Worm (Caenorhabditis elegans) whole organism, midembryonic: ENCODE measurements around the gene B0454.8.

Experiments
- flt-1 ChIP-seq: fragments of 200-800 bp; sonication (Bioruptor generic); IDR thresholded peaks from 2 replicates; pipeline ENCODE4 v1.3.6; 2022; ENCODE audit warnings: missing genetic modification characterization, missing compliant biosample characterization
- ref-1 ChIP-seq: fragments of 200-800 bp; sonication (Bioruptor generic); conservative IDR thresholded peaks from 2 replicates; pipeline ENCODE4 v1.3.6; 2022; ENCODE audit warnings: missing genetic modification reagents, missing genetic modification characterization, missing compliant biosample characterization
- ztf-29 ChIP-seq: fragments of 200-800 bp; sonication (Bioruptor generic); IDR thresholded peaks from 2 replicates; pipeline ENCODE4 v1.3.6; 2022; ENCODE audit warnings: missing genetic modification reagents, missing genetic modification characterization, missing compliant biosample characterization

DNA sequence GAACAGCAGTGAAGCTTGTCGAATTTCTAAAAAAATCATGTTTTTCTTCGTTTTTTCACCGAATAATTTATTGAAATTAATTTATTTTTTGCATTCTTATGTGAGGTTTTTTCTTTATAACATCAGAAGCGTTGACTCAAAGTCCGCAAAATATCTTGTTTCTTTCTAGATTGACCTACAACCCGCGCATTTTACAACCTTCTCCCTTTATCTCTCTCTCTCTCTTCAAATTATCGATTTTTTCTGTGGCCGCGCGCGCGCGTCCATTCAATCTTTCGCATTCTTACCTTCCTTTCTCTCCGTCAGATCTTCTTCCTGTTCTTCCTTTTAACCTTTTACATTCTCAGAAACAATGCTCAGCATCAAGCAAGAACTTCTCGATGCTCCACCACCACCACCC, 37.8 kb downstream of the B0454.8 start, which contains the start of gene lido-12:
- TF ChIP-seq ztf-29 (no peak), ref-1 (GFP tag; lab: Robert Waterston, UW) (no peak), flt-1 (GFP tag; lab: Robert Waterston, UW) (no peak)
